Worm (Caenorhabditis elegans) whole organism, L4 larva: ENCODE results near the gene dyf-6.

Experiments
- D1046.2 ChIP-seq: fragments of 200-800 bp; sonication (Bioruptor generic); IDR thresholded peaks from 2 replicates; pipeline ENCODE4 v1.3.6; 2022; ENCODE audit warnings: missing genetic modification characterization, missing compliant biosample characterization
- F26F4.8 ChIP-seq: fragments of 200-800 bp; sonication (Bioruptor generic); conservative IDR thresholded peaks from 2 replicates; pipeline ENCODE4 v1.3.6; 2022; ENCODE audit warnings: missing genetic modification characterization, missing compliant biosample characterization
- F37D6.2 ChIP-seq: sonication (generic microtip); optimal IDR thresholded peaks from 2 replicates; lab custom pipeline; 2016; ENCODE audit warnings: mild to moderate bottlenecking, missing genetic modification characterization, missing compliant biosample characterization
- F49E8.2 ChIP-seq: sonication (generic microtip); optimal IDR thresholded peaks from 2 replicates; lab custom pipeline; 2016; ENCODE audit warnings: missing compliant biosample characterization, mild to moderate bottlenecking, missing genetic modification characterization, borderline replicate concordance
- T20F7.1 ChIP-seq: fragments of 200-800 bp; sonication (Bioruptor generic); optimal IDR thresholded peaks from 2 replicates; lab custom pipeline; 2018; ENCODE audit warnings: mild to moderate bottlenecking, missing genetic modification characterization, missing compliant biosample characterization
- T26A8.4 ChIP-seq: fragments of 200-800 bp; sonication (Bioruptor generic); IDR thresholded peaks from 2 replicates; pipeline ENCODE4 v1.3.6; 2022; ENCODE audit warnings: missing genetic modification characterization, missing compliant biosample characterization
- Y48G9A.11 ChIP-seq: fragments of 200-800 bp; sonication (Bioruptor generic); IDR thresholded peaks from 2 replicates; pipeline ENCODE4 v1.3.6; 2022; ENCODE audit warnings: missing genetic modification reagents, missing genetic modification characterization, missing compliant biosample characterization
- ama-1 ChIP-seq: fragments of 150-350 bp; optimal IDR thresholded peaks from 2 replicates; lab custom pipeline; 2014; ENCODE audit warnings: inconsistent platforms, mixed read lengths
- arid-1 ChIP-seq: fragments of 200-800 bp; sonication (Bioruptor generic); conservative IDR thresholded peaks from 2 replicates; pipeline ENCODE4 v1.3.6; 2022; ENCODE audit warnings: missing genetic modification reagents, missing genetic modification characterization, missing compliant biosample characterization
- ceh-20 ChIP-seq: fragments of 200-800 bp; sonication (Bioruptor generic); IDR thresholded peaks from 2 replicates; pipeline ENCODE4 v1.3.6; 2022; ENCODE audit warnings: missing genetic modification reagents, missing genetic modification characterization, missing compliant biosample characterization
- ceh-28 ChIP-seq: fragments of 150-350 bp; optimal IDR thresholded peaks from 2 replicates; lab custom pipeline; 2014; ENCODE audit warnings: missing biosample characterization, missing genetic modification reagents, missing genetic modification characterization
- ceh-32 ChIP-seq: sonication (generic microtip); optimal IDR thresholded peaks from 2 replicates; lab custom pipeline; 2016; ENCODE audit warnings: mild to moderate bottlenecking, missing genetic modification characterization, missing compliant biosample characterization; ENCODE audit not compliant: poor library complexity
- ceh-82 ChIP-seq: sonication (generic microtip); optimal IDR thresholded peaks from 2 replicates; lab custom pipeline; 2017; ENCODE audit warnings: missing biosample characterization, missing genetic modification characterization
- cey-2 ChIP-seq: sonication (generic microtip); optimal IDR thresholded peaks from 3 replicates; lab custom pipeline; 2017; ENCODE audit warnings: missing genetic modification characterization, mild to moderate bottlenecking, missing compliant biosample characterization, antibody characterized with exemption, borderline replicate concordance; ENCODE audit not compliant: insufficient read depth
- daf-12 ChIP-seq: fragments of 150-350 bp; optimal IDR thresholded peaks from 2 replicates; lab custom pipeline; 2014; ENCODE audit warnings: missing biosample characterization, missing genetic modification reagents, missing genetic modification characterization
- daf-16 ChIP-seq, 3 experiments: sonication (generic microtip); optimal IDR thresholded peaks; 2 replicates each; lab custom pipeline; 2016 to 2017; ENCODE audit warnings: missing genetic modification characterization in 3 of 3, missing genetic modification reagents in 3 of 3, mild to moderate bottlenecking in 2 of 3, missing compliant biosample characterization in 2 of 3, missing biosample characterization in 1 of 3, moderate library complexity in 1 of 3
- daf-19 ChIP-seq: fragments of 200-800 bp; sonication (Bioruptor generic); conservative IDR thresholded peaks from 2 replicates; pipeline ENCODE4 v1.3.6; 2022; ENCODE audit warnings: missing genetic modification characterization, missing compliant biosample characterization
- daf-8 ChIP-seq: fragments of 200-800 bp; sonication (Bioruptor generic); IDR thresholded peaks from 2 replicates; pipeline ENCODE4 v1.3.6; 2022; ENCODE audit warnings: missing genetic modification characterization, missing compliant biosample characterization
- dmd-6 ChIP-seq: fragments of 200-800 bp; sonication (Bioruptor generic); IDR thresholded peaks from 2 replicates; pipeline ENCODE4 v1.3.6; 2022; ENCODE audit warnings: missing genetic modification reagents, missing genetic modification characterization, missing compliant biosample characterization
- dpl-1 ChIP-seq: fragments of 150-350 bp; optimal IDR thresholded peaks from 2 replicates; lab custom pipeline; 2014; ENCODE audit warnings: missing biosample characterization, missing genetic modification reagents, missing genetic modification characterization
- hlh-11 ChIP-seq: fragments of 200-800 bp; sonication (Bioruptor generic); optimal IDR thresholded peaks from 2 replicates; lab custom pipeline; 2018; ENCODE audit warnings: mild to moderate bottlenecking, missing genetic modification characterization, missing compliant biosample characterization
- hlh-30 ChIP-seq: sonication (generic microtip); optimal IDR thresholded peaks from 2 replicates; lab custom pipeline; 2017; ENCODE audit warnings: antibody characterized with exemption, mild to moderate bottlenecking, missing genetic modification characterization, missing compliant biosample characterization; ENCODE audit not compliant: insufficient read depth
- jun-1 ChIP-seq: fragments of 150-350 bp; optimal IDR thresholded peaks from 2 replicates; lab custom pipeline; 2014; ENCODE audit warnings: missing biosample characterization, missing genetic modification reagents, missing genetic modification characterization
- lin-1 ChIP-seq: fragments of 200-800 bp; sonication (Bioruptor generic); IDR thresholded peaks from 2 replicates; pipeline ENCODE4 v1.3.6; 2022; ENCODE audit warnings: missing genetic modification reagents, missing genetic modification characterization, missing compliant biosample characterization
- lin-15B ChIP-seq: fragments of 150-350 bp; sonication (generic microtip); optimal IDR thresholded peaks from 3 replicates; lab custom pipeline; 2014; ENCODE audit warnings: missing biosample characterization, missing genetic modification characterization
- lin-38 ChIP-seq: fragments of 200-800 bp; sonication (Bioruptor generic); IDR thresholded peaks from 2 replicates; pipeline ENCODE4 v1.3.6; 2022; ENCODE audit warnings: missing genetic modification reagents, missing genetic modification characterization, missing compliant biosample characterization
- lin-39 ChIP-seq: fragments of 150-350 bp; optimal IDR thresholded peaks from 2 replicates; lab custom pipeline; 2014; ENCODE audit warnings: missing biosample characterization, missing genetic modification reagents, missing genetic modification characterization
- lir-3 ChIP-seq: sonication (generic microtip); optimal IDR thresholded peaks from 2 replicates; lab custom pipeline; 2016; ENCODE audit warnings: mild to moderate bottlenecking, missing genetic modification characterization, missing compliant biosample characterization
- lsy-2 ChIP-seq, 2 experiments: fragments of 150-350 bp in 1 of 2; sonication (generic microtip) in 1 of 2; optimal IDR thresholded peaks; 2 replicates each; lab custom pipeline; 2014 to 2017; ENCODE audit warnings: missing biosample characterization in 2 of 2, missing genetic modification characterization in 2 of 2
- madf-5 ChIP-seq, 2 experiments: fragments of 200-800 bp; sonication (Bioruptor generic); IDR thresholded peaks; 2 replicates each; pipeline ENCODE4 v1.3.6; 2022; ENCODE audit warnings: missing compliant biosample characterization in 2 of 2, missing genetic modification characterization in 2 of 2
- mdl-1 ChIP-seq, 2 experiments: fragments of 150-350 bp in 1 of 2; sonication (generic microtip) in 1 of 2; optimal IDR thresholded peaks; 2 replicates each; lab custom pipeline; 2014 to 2017; ENCODE audit warnings: missing biosample characterization in 2 of 2, missing genetic modification characterization in 2 of 2
- mdt-29 ChIP-seq: fragments of 200-800 bp; sonication (Bioruptor generic); IDR thresholded peaks from 2 replicates; pipeline ENCODE4 v1.3.6; 2022; ENCODE audit warnings: missing genetic modification reagents, missing genetic modification characterization, missing compliant biosample characterization
- mep-1 ChIP-seq: fragments of 150-350 bp; sonication (generic microtip); optimal IDR thresholded peaks from 3 replicates; lab custom pipeline; 2014; ENCODE audit warnings: missing biosample characterization, missing genetic modification characterization
- mes-2 ChIP-seq: sonication (generic microtip); optimal IDR thresholded peaks from 2 replicates; lab custom pipeline; 2016; ENCODE audit warnings: missing genotype, mild to moderate bottlenecking, missing genetic modification characterization, missing compliant biosample characterization; ENCODE audit not compliant: poor library complexity, severe bottlenecking
- mxl-3 ChIP-seq: fragments of 200-800 bp; sonication (Bioruptor generic); optimal IDR thresholded peaks from 2 replicates; lab custom pipeline; 2018; ENCODE audit warnings: mild to moderate bottlenecking, missing genetic modification characterization, missing compliant biosample characterization
- nhr-237 ChIP-seq: sonication (generic microtip); optimal IDR thresholded peaks from 2 replicates; lab custom pipeline; 2017; ENCODE audit warnings: missing biosample characterization, missing genetic modification characterization
- nhr-28 ChIP-seq: fragments of 150-350 bp; optimal IDR thresholded peaks from 2 replicates; lab custom pipeline; 2014; ENCODE audit warnings: missing biosample characterization, missing genetic modification characterization
- pha-4 ChIP-seq, 2 experiments: fragments of 150-350 bp in 1 of 2; fragments of 200-800 bp in 1 of 2; sonication (Bioruptor generic) in 1 of 2; IDR thresholded peaks in 1 of 2; optimal IDR thresholded peaks in 1 of 2; 2 replicates each; pipeline versions ENCODE4 v1.3.6 to Lab custom; 2014 to 2022; ENCODE audit warnings: missing genetic modification characterization in 2 of 2, missing genetic modification reagents in 2 of 2, missing biosample characterization in 1 of 2, missing compliant biosample characterization in 1 of 2
- rbr-2 ChIP-seq: sonication (generic microtip); optimal IDR thresholded peaks from 2 replicates; lab custom pipeline; 2016; ENCODE audit warnings: missing genotype, missing genetic modification characterization, missing compliant biosample characterization
- sdz-12 ChIP-seq: fragments of 200-800 bp; sonication (Bioruptor generic); optimal IDR thresholded peaks from 2 replicates; lab custom pipeline; 2018; ENCODE audit warnings: mild to moderate bottlenecking, missing genetic modification characterization, missing compliant biosample characterization
- set-16 ChIP-seq: fragments of 200-800 bp; sonication (Bioruptor generic); IDR thresholded peaks from 2 replicates; pipeline ENCODE4 v1.3.6; 2022; ENCODE audit warnings: missing genetic modification reagents, missing genetic modification characterization, missing compliant biosample characterization
- skn-1 ChIP-seq: fragments of 150-350 bp; optimal IDR thresholded peaks from 2 replicates; lab custom pipeline; 2014; ENCODE audit warnings: missing biosample characterization, missing genetic modification characterization
- snpc-4 ChIP-seq: fragments of 150-350 bp; optimal IDR thresholded peaks from 2 replicates; lab custom pipeline; 2014; ENCODE audit warnings: missing biosample characterization, missing genetic modification characterization
- spr-3 ChIP-seq: fragments of 200-800 bp; sonication (Bioruptor generic); optimal IDR thresholded peaks from 2 replicates; lab custom pipeline; 2018; ENCODE audit warnings: mild to moderate bottlenecking, missing genetic modification characterization, missing compliant biosample characterization
- unc-130 ChIP-seq: sonication (generic microtip); optimal IDR thresholded peaks from 2 replicates; lab custom pipeline; 2016; ENCODE audit warnings: missing genetic modification reagents, missing genetic modification characterization, missing compliant biosample characterization
- unc-39 ChIP-seq: sonication (generic microtip); optimal IDR thresholded peaks from 2 replicates; lab custom pipeline; 2017; ENCODE audit warnings: missing biosample characterization, missing genetic modification characterization
- vab-7 ChIP-seq: fragments of 200-800 bp; sonication (Bioruptor generic); IDR thresholded peaks from 2 replicates; pipeline ENCODE4 v1.3.6; 2022; ENCODE audit warnings: missing genetic modification reagents, missing genetic modification characterization, missing compliant biosample characterization
- zag-1 ChIP-seq: fragments of 150-350 bp; optimal IDR thresholded peaks from 2 replicates; lab custom pipeline; 2014; ENCODE audit warnings: missing biosample characterization, missing genetic modification characterization
- zip-11 ChIP-seq: fragments of 200-800 bp; sonication (Bioruptor generic); IDR thresholded peaks from 2 replicates; pipeline ENCODE4 v1.3.6; 2022; ENCODE audit warnings: missing genetic modification characterization, missing compliant biosample characterization
- zip-2 ChIP-seq: fragments of 150-350 bp; optimal IDR thresholded peaks from 2 replicates; lab custom pipeline; 2014; ENCODE audit warnings: missing biosample characterization, missing genetic modification characterization
- ztf-11 ChIP-seq: fragments of 150-350 bp; optimal IDR thresholded peaks from 2 replicates; lab custom pipeline; 2014; ENCODE audit warnings: missing biosample characterization, missing genetic modification characterization

Gene dyf-6

DNA sequence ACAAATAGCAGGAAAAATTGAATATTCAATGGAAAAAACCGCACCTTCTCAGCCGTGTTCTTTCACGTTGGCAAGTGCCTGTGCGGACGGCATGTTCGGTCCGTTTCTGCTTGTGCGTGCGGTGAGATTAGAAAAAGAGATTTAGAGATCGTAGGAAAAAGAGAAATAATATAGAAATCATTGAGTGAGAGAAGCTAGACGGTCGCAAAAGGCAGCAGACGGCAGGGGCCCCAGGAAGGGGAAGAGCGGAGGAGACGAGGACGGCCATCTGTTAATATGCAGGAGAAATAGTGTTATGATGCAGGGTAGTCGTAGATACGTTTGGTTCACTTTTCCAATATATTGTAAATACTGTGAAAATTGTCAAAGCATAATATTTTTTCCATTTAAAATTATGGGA, 13.8 kb downstream of the dyf-6 start, which contains the start of gene Y49A10A.2 (continued):
- TF ChIP-seq lin-38 (GFP tag; lab: Robert Waterston, UW) (no peak), set-16 (GFP tag; lab: Robert Waterston, UW) (no peak), lin-39 (tag; lab: Kevin White, UChicago) (no peak), Y48G9A.11 (no peak), T26A8.4 (GFP tag; lab: Robert Waterston, UW) (no peak), jun-1 (tag; lab: Kevin White, UChicago) (no peak), zip-11 (GFP tag; lab: Robert Waterston, UW) (no peak), T20F7.1 (GFP tag; lab: Kevin White, UChicago) (no peak), hlh-11 (tag; lab: Kevin White, UChicago) (peak; percentile 33), ceh-82 (tag; lab: Kevin White, UChicago) (no peak), nhr-237 (no peak), pha-4 (GFP tag; IDR thresholded peaks at IDR 0.05; lab: Robert Waterston, UW) (no peak), pha-4 (tag; optimal IDR thresholded peaks at IDR 0.05; lab: Kevin White, UChicago) (no peak), ceh-20 (GFP tag; lab: Robert Waterston, UW) (no peak), ama-1 (lab: Kevin White, UChicago) (no peak), lin-15B (tag; lab: Kevin White, UChicago) (no peak), lin-1 (no peak), daf-16 (GFP tag; optimal IDR thresholded peaks at IDR 0.05; lab: Kevin White, UChicago) (no peak), daf-16 (tag; optimal IDR thresholded peaks at IDR 0.05; lab: Kevin White, UChicago) (no peak), zag-1 (tag; lab: Kevin White, UChicago) (no peak), daf-8 (GFP tag; lab: Robert Waterston, UW) (no peak), F49E8.2 (tag; lab: Kevin White, UChicago) (no peak), ceh-32 (tag; lab: Kevin White, UChicago) (no peak), cey-2 (tag; lab: Kevin White, UChicago) (no peak), mes-2 (tag; lab: Kevin White, UChicago) (peak; percentile 66), nhr-28 (no peak), mdl-1 (tag; optimal IDR thresholded peaks at IDR 0.05; lab: Kevin White, UChicago) (peak in 1 of 2 experiments; percentile 24), hlh-30 (peak; percentile 10), madf-5 (GFP tag; IDR thresholded peaks at IDR 0.05; lab: Robert Waterston, UW) (no peak), dpl-1 (GFP tag; lab: Kevin White, UChicago) (no peak), zip-2 (tag; lab: Kevin White, UChicago) (no peak), mxl-3 (no peak), sdz-12 (GFP tag; lab: Kevin White, UChicago) (no peak), daf-19 (GFP tag; lab: Robert Waterston, UW) (no peak), mdt-29 (GFP tag; lab: Robert Waterston, UW) (no peak), D1046.2 (no peak), arid-1 (GFP tag; lab: Robert Waterston, UW) (no peak), daf-12 (tag; lab: Kevin White, UChicago) (no peak), F26F4.8 (GFP tag; lab: Robert Waterston, UW) (no peak), unc-130 (GFP tag; lab: Kevin White, UChicago) (no peak), skn-1 (tag; lab: Kevin White, UChicago) (no peak), lir-3 (tag; lab: Kevin White, UChicago) (no peak), F37D6.2 (tag; lab: Kevin White, UChicago) (no peak), unc-39 (no peak), rbr-2 (tag; lab: Kevin White, UChicago) (peak; percentile 41), snpc-4 (tag; lab: Kevin White, UChicago) (no peak), ceh-28 (tag; lab: Kevin White, UChicago) (no peak), lsy-2 (tag; optimal IDR thresholded peaks at IDR 0.05; lab: Kevin White, UChicago) (peak in 1 of 2 experiments; percentile 4), dmd-6 (0 out of 2 replicates have a peak, but pooled peaks have one; percentile 9), vab-7 (GFP tag; lab: Robert Waterston, UW) (no peak), spr-3 (GFP tag; lab: Kevin White, UChicago) (no peak), mep-1 (tag; lab: Kevin White, UChicago) (peak; percentile 1), ztf-11 (tag; lab: Kevin White, UChicago) (no peak)
